Fruit fly (Drosophila melanogaster): ENCODE results near the gene SKIP.

The SKIP gene

DNA sequence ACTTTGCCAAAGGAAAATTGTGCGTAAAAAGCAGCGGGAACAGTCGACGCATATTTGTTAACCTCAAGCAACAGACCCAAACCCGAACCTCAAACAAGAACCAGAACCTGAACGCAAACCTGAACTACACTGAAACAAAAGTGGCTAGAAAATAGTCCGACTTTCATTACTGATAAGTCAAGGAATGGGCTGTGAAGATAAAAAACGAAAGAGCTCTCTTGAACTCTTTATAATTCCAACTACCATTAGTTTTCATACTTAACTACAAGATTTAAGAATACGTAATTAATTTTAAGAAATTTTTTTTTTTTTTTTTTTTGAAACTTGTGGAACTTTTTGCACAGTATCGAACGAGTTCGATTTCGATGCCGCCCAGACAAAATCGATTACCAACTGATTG lies 71.9 kb downstream of the SKIP start:
- TF ChIP-seq bab1 (GFP tag; optimal IDR thresholded peaks at IDR 0.05) = no peak
- no peak for TF ChIP-seq CG33017 (tag; optimal IDR thresholded peaks at IDR 0.05)
- no peak for TF ChIP-seq CG5204 (GFP tag; optimal IDR thresholded peaks at IDR 0.05)
- TF ChIP-seq CG1620 (GFP tag; optimal IDR thresholded peaks at IDR 0.05) = no peak
- no peak for TF ChIP-seq Mnt (GFP tag; optimal IDR thresholded peaks at IDR 0.05)

DNA sequence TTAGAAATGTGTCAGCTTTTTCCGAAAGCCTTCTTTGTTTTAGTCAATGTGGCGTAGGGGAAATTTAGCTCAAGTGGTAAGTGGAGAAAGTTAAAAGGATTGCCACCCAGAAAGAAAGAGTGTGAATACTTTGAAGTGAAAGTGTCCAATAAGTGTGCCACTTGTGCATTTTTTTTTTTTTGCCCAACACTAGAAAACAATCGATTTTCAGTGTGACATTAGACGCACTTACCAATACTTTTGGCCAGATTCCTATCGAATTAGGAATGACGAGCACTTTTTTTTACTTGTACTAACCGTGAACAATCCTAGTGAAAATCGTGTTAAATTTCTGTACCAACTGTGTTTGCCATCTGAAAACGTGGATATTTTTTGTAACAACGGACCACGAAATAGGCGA lies 77.9 kb downstream of the SKIP start, which contains the start of gene Gld2:
TSS of gene Gld2 (plus strand) at position 301 of the 400 bp plus-strand sequence.
- TF ChIP-seq Clk (GFP tag; optimal IDR thresholded peaks at IDR 0.05) = no peak
- no peak for TF ChIP-seq cnc (optimal IDR thresholded peaks at IDR 0.05)
- TF ChIP-seq pad (GFP tag; optimal IDR thresholded peaks at IDR 0.05) = no peak
- TF ChIP-seq cic (GFP tag; optimal IDR thresholded peaks at IDR 0.05) = no peak
- TF ChIP-seq ovo (GFP tag; optimal IDR thresholded peaks at IDR 0.05) = no peak
- TF ChIP-seq Hr96 (GFP tag; optimal IDR thresholded peaks at IDR 0.05) = no peak
- no peak for TF ChIP-seq kay (GFP tag; ENCODE audit: borderline replicate concordance)
- TF ChIP-seq CG7045 (GFP tag; optimal IDR thresholded peaks at IDR 0.05) = no peak
- no peak for TF ChIP-seq Mnt (GFP tag; optimal IDR thresholded peaks at IDR 0.05)
- TF ChIP-seq CG5204 (GFP tag; optimal IDR thresholded peaks at IDR 0.05) = no peak
- TF ChIP-seq tj (GFP tag; optimal IDR thresholded peaks at IDR 0.05) = no peak
- TF ChIP-seq CG33017 (tag; optimal IDR thresholded peaks at IDR 0.05) = no peak
- no peak for TF ChIP-seq CG12768 (GFP tag; optimal IDR thresholded peaks at IDR 0.05)
- no peak for TF ChIP-seq bab1 (GFP tag; optimal IDR thresholded peaks at IDR 0.05)
- no peak for TF ChIP-seq CG14711 (tag; optimal IDR thresholded peaks at IDR 0.05)
- no peak for TF ChIP-seq CG1620 (GFP tag; optimal IDR thresholded peaks at IDR 0.05)
- no peak for TF ChIP-seq CG7101 (tag; optimal IDR thresholded peaks at IDR 0.05)

DNA sequence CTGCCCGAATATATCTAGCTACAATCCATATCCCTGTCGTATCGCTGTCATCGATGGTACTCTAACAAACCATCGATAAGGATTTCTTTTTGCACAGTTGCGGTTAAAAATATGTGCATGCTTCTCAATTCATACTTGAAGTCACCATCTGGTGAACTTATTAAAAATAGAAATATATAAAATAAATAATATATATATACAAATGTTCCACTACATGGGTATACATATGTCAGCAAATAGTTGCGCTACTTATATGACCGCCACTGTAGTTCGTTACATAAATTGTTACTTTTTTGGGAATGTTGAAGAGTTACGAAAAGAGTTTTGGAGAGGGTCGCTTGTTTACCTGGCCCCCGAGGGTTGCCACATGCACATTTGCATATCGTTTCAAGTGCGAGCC lies 87.2 kb downstream of the SKIP start:
- TF ChIP-seq tj (GFP tag; optimal IDR thresholded peaks at IDR 0.05) (no peak), CG33017 (tag; optimal IDR thresholded peaks at IDR 0.05) (no peak), ovo (GFP tag; optimal IDR thresholded peaks at IDR 0.05) (no peak), Clk (GFP tag; optimal IDR thresholded peaks at IDR 0.05) (no peak), kay (GFP tag; ENCODE audit: borderline replicate concordance) (no peak), CG12768 (GFP tag; optimal IDR thresholded peaks at IDR 0.05) (no peak), Hr96 (GFP tag; optimal IDR thresholded peaks at IDR 0.05) (no peak), toe (GFP tag; optimal IDR thresholded peaks at IDR 0.05) (no peak)

DNA sequence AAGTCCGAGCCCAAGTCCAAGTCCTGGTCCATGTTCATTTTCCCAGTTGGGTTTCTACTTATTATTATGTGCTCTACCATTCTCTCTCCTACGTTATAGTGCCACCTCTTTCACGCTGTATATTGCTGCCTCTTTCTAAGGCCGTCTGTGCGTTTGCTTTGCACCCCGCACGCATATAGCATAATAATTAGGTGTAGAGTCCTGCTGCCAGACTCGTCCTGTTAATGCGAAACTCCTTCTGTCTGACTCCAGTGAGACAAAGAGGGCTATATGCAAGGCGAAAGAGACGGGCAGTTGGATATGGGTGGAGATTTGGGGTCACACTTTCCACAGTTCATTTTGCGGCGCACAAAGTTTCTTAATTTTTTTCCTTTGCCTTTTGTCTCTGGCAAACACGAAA lies 89.7 kb downstream of the SKIP start:
- no peak for TF ChIP-seq CG7045 (GFP tag; optimal IDR thresholded peaks at IDR 0.05)
- no peak for TF ChIP-seq cic (GFP tag; optimal IDR thresholded peaks at IDR 0.05)
- TF ChIP-seq ovo (GFP tag; optimal IDR thresholded peaks at IDR 0.05) = no peak
- TF ChIP-seq CG11617 (GFP tag; optimal IDR thresholded peaks at IDR 0.05) = no peak
- no peak for TF ChIP-seq Mnt (GFP tag; optimal IDR thresholded peaks at IDR 0.05)
- TF ChIP-seq CG14711 (tag; optimal IDR thresholded peaks at IDR 0.05) = no peak
- no peak for TF ChIP-seq CG7101 (tag; optimal IDR thresholded peaks at IDR 0.05)
- no peak for TF ChIP-seq CG5204 (GFP tag; optimal IDR thresholded peaks at IDR 0.05)
- TF ChIP-seq Clk (GFP tag; optimal IDR thresholded peaks at IDR 0.05) = no peak
- no peak for TF ChIP-seq cnc (optimal IDR thresholded peaks at IDR 0.05)
- no peak for TF ChIP-seq CG1620 (GFP tag; optimal IDR thresholded peaks at IDR 0.05)
- TF ChIP-seq pad (GFP tag; optimal IDR thresholded peaks at IDR 0.05) = no peak
- no peak for TF ChIP-seq Crg-1 (GFP tag; optimal IDR thresholded peaks at IDR 0.05)
- no peak for TF ChIP-seq CG12768 (GFP tag; optimal IDR thresholded peaks at IDR 0.05)
- TF ChIP-seq tj (GFP tag; optimal IDR thresholded peaks at IDR 0.05) = no peak
- no peak for TF ChIP-seq Hr96 (GFP tag; optimal IDR thresholded peaks at IDR 0.05)
- TF ChIP-seq toe (GFP tag; optimal IDR thresholded peaks at IDR 0.05) = no peak
- TF ChIP-seq CG33017 (tag; optimal IDR thresholded peaks at IDR 0.05) = no peak
- no peak for TF ChIP-seq kay (GFP tag; ENCODE audit: borderline replicate concordance)

DNA sequence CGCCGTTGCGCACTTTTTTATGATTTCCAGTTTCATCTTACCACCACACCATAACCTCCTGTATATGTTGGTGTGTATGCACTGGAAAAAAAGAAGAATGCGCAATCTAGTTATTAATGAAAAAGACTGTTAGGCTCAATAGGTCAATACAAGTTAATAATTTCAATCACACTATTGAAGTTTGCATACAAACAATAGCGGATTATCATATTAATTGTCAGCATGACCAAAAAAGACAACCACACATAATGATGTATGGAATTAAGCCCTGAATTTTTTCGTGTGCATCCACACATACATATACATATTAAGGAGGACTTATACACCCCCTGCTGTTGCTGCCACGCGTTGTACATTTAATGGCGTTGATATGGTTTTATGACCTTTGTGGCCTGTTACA lies 103.1 kb downstream of the SKIP start:
- TF ChIP-seq CG33017 (tag; optimal IDR thresholded peaks at IDR 0.05) (no peak), bab1 (GFP tag; optimal IDR thresholded peaks at IDR 0.05) (no peak), toe (GFP tag; optimal IDR thresholded peaks at IDR 0.05) (no peak), CG11617 (GFP tag; optimal IDR thresholded peaks at IDR 0.05) (no peak), CG12768 (GFP tag; optimal IDR thresholded peaks at IDR 0.05) (no peak)

DNA sequence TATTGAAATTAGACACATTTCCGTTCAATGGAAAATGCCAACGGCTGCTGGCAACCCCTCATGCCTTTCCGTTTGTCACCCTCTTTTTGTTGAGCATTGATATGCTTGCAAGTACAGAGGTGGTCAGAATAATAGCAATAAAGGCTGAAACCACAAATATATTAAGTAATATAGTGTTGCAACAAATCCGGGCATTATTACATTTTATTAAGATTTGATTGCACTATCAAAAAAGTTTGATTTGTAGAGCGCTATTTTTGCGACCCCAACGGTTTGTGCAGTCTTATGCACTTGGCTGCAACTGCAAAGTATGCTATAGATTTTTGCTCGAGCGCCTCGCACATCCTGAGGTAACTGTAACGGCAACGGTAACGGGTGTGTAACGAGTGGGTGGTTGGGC lies 126.6 kb downstream of the SKIP start:
- no peak for TF ChIP-seq CG7101 (tag; optimal IDR thresholded peaks at IDR 0.05)
- no peak for TF ChIP-seq CG1620 (GFP tag; optimal IDR thresholded peaks at IDR 0.05)
- TF ChIP-seq pad (GFP tag; optimal IDR thresholded peaks at IDR 0.05) = no peak
- no peak for TF ChIP-seq CG11617 (GFP tag; optimal IDR thresholded peaks at IDR 0.05)
- TF ChIP-seq CG14711 (tag; optimal IDR thresholded peaks at IDR 0.05) = no peak
- no peak for TF ChIP-seq CG12768 (GFP tag; optimal IDR thresholded peaks at IDR 0.05)
- TF ChIP-seq cnc (optimal IDR thresholded peaks at IDR 0.05) = no peak
- no peak for TF ChIP-seq CG33017 (tag; optimal IDR thresholded peaks at IDR 0.05)
- no peak for TF ChIP-seq Hr96 (GFP tag; optimal IDR thresholded peaks at IDR 0.05)
- no peak for TF ChIP-seq bab1 (GFP tag; optimal IDR thresholded peaks at IDR 0.05)

DNA sequence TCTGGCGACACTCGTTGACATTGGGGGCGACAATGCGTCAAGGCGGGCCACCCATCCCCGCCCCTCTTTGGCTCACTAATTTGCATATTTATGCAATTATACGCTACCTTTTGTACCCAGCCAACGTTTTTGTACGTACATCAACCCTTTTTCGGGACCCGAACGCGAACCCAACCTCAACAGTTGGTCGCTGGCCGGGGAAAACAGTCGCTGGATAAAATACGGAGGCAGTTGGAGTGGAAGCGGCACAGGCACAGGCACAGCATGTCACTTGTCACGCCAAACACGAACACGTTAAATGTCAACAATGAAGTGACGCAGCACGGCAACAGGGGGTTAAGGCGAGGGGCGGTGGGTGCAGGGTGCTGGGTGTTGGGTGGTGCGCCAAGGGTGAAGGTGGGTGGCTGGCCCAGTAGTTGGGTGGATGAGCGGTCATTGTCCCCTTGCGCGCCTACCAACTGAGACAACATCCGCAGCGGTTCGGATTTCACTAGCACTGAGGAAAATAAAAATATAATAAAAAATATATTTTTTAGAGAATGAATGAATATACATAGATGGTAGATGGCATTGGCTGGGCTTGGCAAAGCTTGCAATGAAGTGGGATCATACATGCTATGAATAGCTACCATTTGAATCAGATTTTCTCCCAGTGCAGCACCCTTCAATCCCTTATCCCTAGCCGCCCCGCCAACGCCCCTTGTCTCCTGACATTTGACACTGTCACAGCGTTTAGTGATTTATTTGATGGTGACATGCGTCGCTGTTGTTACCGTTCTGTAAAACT lies 127.2 kb downstream of the SKIP start:
- no peak for TF ChIP-seq CG7101 (tag; optimal IDR thresholded peaks at IDR 0.05)
- no peak for TF ChIP-seq CG11617 (GFP tag; optimal IDR thresholded peaks at IDR 0.05)
- no peak for TF ChIP-seq CG14711 (tag; optimal IDR thresholded peaks at IDR 0.05)
- no peak for TF ChIP-seq toe (GFP tag; optimal IDR thresholded peaks at IDR 0.05)
- TF ChIP-seq Hr96 (GFP tag; optimal IDR thresholded peaks at IDR 0.05) = no peak
- TF ChIP-seq CG1620 (GFP tag; optimal IDR thresholded peaks at IDR 0.05) = no peak
- TF ChIP-seq kay (GFP tag; ENCODE audit: borderline replicate concordance) = no peak
- no peak for TF ChIP-seq Mnt (GFP tag; optimal IDR thresholded peaks at IDR 0.05)
- TF ChIP-seq Crg-1 (GFP tag; optimal IDR thresholded peaks at IDR 0.05) = no peak
- no peak for TF ChIP-seq CG12768 (GFP tag; optimal IDR thresholded peaks at IDR 0.05)
- no peak for TF ChIP-seq tj (GFP tag; optimal IDR thresholded peaks at IDR 0.05)
- TF ChIP-seq cnc (optimal IDR thresholded peaks at IDR 0.05) = no peak
- no peak for TF ChIP-seq CG33017 (tag; optimal IDR thresholded peaks at IDR 0.05)
- TF ChIP-seq Clk (GFP tag; optimal IDR thresholded peaks at IDR 0.05) = no peak
- no peak for TF ChIP-seq bab1 (GFP tag; optimal IDR thresholded peaks at IDR 0.05)
- TF ChIP-seq CG5204 (GFP tag; optimal IDR thresholded peaks at IDR 0.05) = no peak
- no peak for TF ChIP-seq CG7045 (GFP tag; optimal IDR thresholded peaks at IDR 0.05)
- no peak for TF ChIP-seq cic (GFP tag; optimal IDR thresholded peaks at IDR 0.05)
- TF ChIP-seq ovo (GFP tag; optimal IDR thresholded peaks at IDR 0.05) = no peak
